Worm (Caenorhabditis elegans) whole organism, L1 larva: Measurements from ENCODE around the gene F31F4.11.

Experiments used
- aha-1 ChIP-seq: fragments of 150-350 bp; optimal IDR thresholded peaks from 2 replicates; lab custom pipeline; 2014; ENCODE audit warnings: missing biosample characterization, missing genetic modification characterization
- aly-2 ChIP-seq: fragments of 150-350 bp; optimal IDR thresholded peaks from 2 replicates; lab custom pipeline; 2014; ENCODE audit warnings: missing biosample characterization, missing genetic modification characterization
- ama-1 ChIP-seq: fragments of 150-350 bp; optimal IDR thresholded peaks from 2 replicates; lab custom pipeline; 2014
- ceh-63 ChIP-seq: fragments of 200-800 bp; sonication (Bioruptor generic); optimal IDR thresholded peaks from 2 replicates; lab custom pipeline; 2018; ENCODE audit warnings: mild to moderate bottlenecking, missing genetic modification characterization, missing compliant biosample characterization
- dpl-1 ChIP-seq, 3 experiments: fragments of 150-350 bp in 2 of 3; sonication (generic microtip) in 1 of 3; optimal IDR thresholded peaks; 2 replicates each; lab custom pipeline; 2014 to 2017; ENCODE audit warnings: missing biosample characterization in 3 of 3, missing genetic modification characterization in 3 of 3, missing genetic modification reagents in 3 of 3
- efl-1 ChIP-seq, 4 experiments: fragments of 150-350 bp; optimal IDR thresholded peaks in 3 of 4; peaks in 1 of 4; 1 replicate in 1 of 4; 2 replicates in 3 of 4; lab custom pipeline; 2014; ENCODE audit warnings: missing biosample characterization in 2 of 4, missing genetic modification characterization in 2 of 4, missing genetic modification reagents in 2 of 4
- fkh-10 ChIP-seq: sonication (generic microtip); optimal IDR thresholded peaks from 2 replicates; lab custom pipeline; 2017; ENCODE audit warnings: missing biosample characterization, missing genetic modification reagents, missing genetic modification characterization
- grh-1 ChIP-seq: fragments of 200-800 bp; sonication (Bioruptor generic); IDR thresholded peaks from 2 replicates; pipeline ENCODE4 v1.3.6; 2022; ENCODE audit warnings: missing genetic modification reagents, missing genetic modification characterization, missing compliant biosample characterization
- lin-15B ChIP-seq: fragments of 150-350 bp; sonication (generic microtip); optimal IDR thresholded peaks from 3 replicates; lab custom pipeline; 2014; ENCODE audit warnings: missing biosample characterization, missing genetic modification characterization
- lin-39 ChIP-seq: fragments of 150-350 bp; optimal IDR thresholded peaks from 2 replicates; lab custom pipeline; 2014; ENCODE audit warnings: missing biosample characterization, missing genetic modification reagents, missing genetic modification characterization
- lir-3 ChIP-seq: sonication (generic microtip); optimal IDR thresholded peaks from 2 replicates; lab custom pipeline; 2016; ENCODE audit warnings: mild to moderate bottlenecking, missing genetic modification characterization, moderate library complexity, missing compliant biosample characterization; ENCODE audit not compliant: poor library complexity
- lsy-2 ChIP-seq, 2 experiments: fragments of 150-350 bp; optimal IDR thresholded peaks; 2 replicates each; lab custom pipeline; 2014; ENCODE audit warnings: missing biosample characterization in 2 of 2, missing genetic modification characterization in 2 of 2
- mdl-1 ChIP-seq, 2 experiments: fragments of 150-350 bp; optimal IDR thresholded peaks; 2 replicates each; lab custom pipeline; 2014 to 2017; ENCODE audit warnings: missing biosample characterization in 2 of 2, missing genetic modification characterization in 2 of 2, inconsistent platforms in 1 of 2
- nhr-19 ChIP-seq: fragments of 200-800 bp; sonication (Bioruptor generic); conservative IDR thresholded peaks from 2 replicates; pipeline ENCODE4 v1.3.6; 2022; ENCODE audit warnings: missing genetic modification characterization, missing compliant biosample characterization
- nhr-20 ChIP-seq: sonication (generic microtip); optimal IDR thresholded peaks from 2 replicates; lab custom pipeline; 2016; ENCODE audit warnings: mild to moderate bottlenecking, missing genetic modification characterization, missing compliant biosample characterization
- nhr-237 ChIP-seq: fragments of 150-350 bp; optimal IDR thresholded peaks from 2 replicates; lab custom pipeline; 2014; ENCODE audit warnings: missing biosample characterization, missing genetic modification characterization
- skn-1 ChIP-seq: fragments of 150-350 bp; optimal IDR thresholded peaks from 2 replicates; lab custom pipeline; 2014; ENCODE audit warnings: missing biosample characterization, missing genetic modification characterization
- sox-4 ChIP-seq: sonication (generic microtip); optimal IDR thresholded peaks from 2 replicates; lab custom pipeline; 2016; ENCODE audit warnings: missing genetic modification characterization, missing compliant biosample characterization
- sptf-1 ChIP-seq: fragments of 150-350 bp; optimal IDR thresholded peaks from 2 replicates; lab custom pipeline; 2014; ENCODE audit warnings: missing biosample characterization, missing genetic modification characterization
- unc-30 ChIP-seq: sonication (generic microtip); optimal IDR thresholded peaks from 2 replicates; lab custom pipeline; 2017; ENCODE audit warnings: missing biosample characterization, missing genetic modification characterization
- unc-86 ChIP-seq: sonication (generic microtip); optimal IDR thresholded peaks from 2 replicates; lab custom pipeline; 2016; ENCODE audit warnings: missing genetic modification characterization, missing compliant biosample characterization
- xbp-1 ChIP-seq: sonication (generic microtip); optimal IDR thresholded peaks from 2 replicates; lab custom pipeline; 2016; ENCODE audit warnings: missing genetic modification characterization, missing compliant biosample characterization

Gene F31F4.11

DNA sequence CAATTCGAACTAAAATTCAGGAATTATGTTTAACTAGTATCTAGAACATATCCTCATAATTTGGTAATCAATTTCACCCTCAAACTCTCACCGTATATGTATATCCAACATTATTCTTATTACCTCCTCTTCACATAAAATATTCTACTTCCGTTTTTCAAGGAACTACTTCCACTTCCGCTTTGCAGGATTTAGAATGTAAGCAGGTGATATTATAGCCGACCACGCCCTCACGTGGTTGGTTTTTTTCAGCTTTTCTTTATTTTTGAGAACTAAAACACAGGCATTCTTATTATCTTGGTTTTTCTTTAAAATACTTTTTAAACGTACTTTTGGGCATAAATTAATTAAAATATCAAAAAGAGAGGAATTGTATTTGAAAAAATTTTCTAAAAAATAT, 46.3 kb downstream of the F31F4.11 start (continued):
- TF ChIP-seq mdl-1 (tag; optimal IDR thresholded peaks at IDR 0.05; lab: Kevin White, UChicago) (no peak), ceh-63 (GFP tag; lab: Kevin White, UChicago) (no peak), lin-15B (no peak), nhr-20 (tag; lab: Kevin White, UChicago) (peak; percentile 44), lin-39 (tag; lab: Kevin White, UChicago) (no peak), aly-2 (tag; lab: Kevin White, UChicago) (no peak), ama-1 (no peak), unc-86 (peak; percentile 34), lsy-2 (tag; optimal IDR thresholded peaks at IDR 0.05; lab: Kevin White, UChicago) (peak in 1 of 2 experiments; percentile 38), grh-1 (GFP tag; lab: Robert Waterston, UW) (no peak), aha-1 (tag; lab: Kevin White, UChicago) (no peak), nhr-237 (tag; lab: Kevin White, UChicago) (no peak), fkh-10 (GFP tag; lab: Kevin White, UChicago) (no peak)

ce11 chrV:615275-615674, 49.0 kb downstream of the F31F4.11 start, which contains the start of gene F48G7.13:
Gene F48G7.13 (plus strand): TSS chrV:615575.
- TF ChIP-seq unc-30 (tag; lab: Kevin White, UChicago) (no peak), nhr-19 (GFP tag; lab: Robert Waterston, UW) (no peak), nhr-20 (tag; lab: Kevin White, UChicago) (no peak), efl-1 (optimal IDR thresholded peaks at IDR 0.05; lab: Kevin White, UChicago) (no peak), efl-1 (GFP tag; optimal IDR thresholded peaks at IDR 0.05 in 1 of 2; lab: Kevin White, UChicago) (no peak), lir-3 (no peak), xbp-1 (tag; lab: Kevin White, UChicago) (no peak), aha-1 (tag; lab: Kevin White, UChicago) (no peak), sox-4 (tag; lab: Kevin White, UChicago) (no peak), dpl-1 (GFP tag; optimal IDR thresholded peaks at IDR 0.05; lab: Kevin White, UChicago) (no peak), ama-1 (no peak), skn-1 (no peak), sptf-1 (tag; lab: Kevin White, UChicago) (no peak)
- TF ChIP-seq, all 84 proteins: peak for 0
